Worm (Caenorhabditis elegans) whole organism, L4 larva: Measurements from ENCODE around the gene Y48G9A.11.

ENCODE experiments used
- ama-1 ChIP-seq: fragments of 150-350 bp; optimal IDR thresholded peaks from 2 replicates; lab custom pipeline; 2014; ENCODE audit warnings: inconsistent platforms, mixed read lengths
- daf-12 ChIP-seq: fragments of 150-350 bp; optimal IDR thresholded peaks from 2 replicates; lab custom pipeline; 2014; ENCODE audit warnings: missing biosample characterization, missing genetic modification reagents, missing genetic modification characterization
- lsy-2 ChIP-seq, 2 experiments: fragments of 150-350 bp in 1 of 2; sonication (generic microtip) in 1 of 2; optimal IDR thresholded peaks; 2 replicates each; lab custom pipeline; 2014 to 2017; ENCODE audit warnings: missing biosample characterization in 2 of 2, missing genetic modification characterization in 2 of 2
- nhr-11 ChIP-seq: fragments of 150-350 bp; optimal IDR thresholded peaks from 2 replicates; lab custom pipeline; 2014; ENCODE audit warnings: missing biosample characterization, missing genetic modification characterization
- nhr-42 ChIP-seq: fragments of 200-800 bp; sonication (Bioruptor generic); IDR thresholded peaks from 2 replicates; pipeline ENCODE4 v1.3.6; 2022; ENCODE audit warnings: missing genetic modification characterization, missing compliant biosample characterization
- php-3 ChIP-seq: fragments of 200-800 bp; sonication (Bioruptor generic); IDR thresholded peaks from 2 replicates; pipeline ENCODE4 v1.3.6; 2022; ENCODE audit warnings: missing genetic modification reagents, missing genetic modification characterization, missing compliant biosample characterization
- skn-1 ChIP-seq: fragments of 150-350 bp; optimal IDR thresholded peaks from 2 replicates; lab custom pipeline; 2014; ENCODE audit warnings: missing biosample characterization, missing genetic modification characterization
- unc-39 ChIP-seq: sonication (generic microtip); optimal IDR thresholded peaks from 2 replicates; lab custom pipeline; 2017; ENCODE audit warnings: missing biosample characterization, missing genetic modification characterization

DNA sequence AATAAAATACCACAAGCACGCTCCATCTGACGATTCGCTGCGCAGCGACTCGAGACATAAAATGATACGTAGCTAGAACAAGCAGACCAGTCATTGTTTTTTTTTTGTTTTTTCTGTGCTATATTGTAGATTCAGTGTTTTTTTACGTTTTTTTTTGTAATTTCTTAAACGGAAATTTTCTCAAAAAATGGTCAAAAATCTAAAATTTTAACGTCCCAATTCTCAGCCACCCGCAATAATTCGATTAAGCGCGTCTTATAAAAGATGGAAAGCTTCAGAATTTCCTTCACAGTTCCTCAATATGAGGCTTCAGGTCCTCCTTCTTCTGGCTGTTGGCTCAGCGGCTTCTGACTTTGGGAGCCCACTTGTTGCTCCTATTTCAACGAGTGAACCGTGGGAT lies 844 bp upstream of the Y48G9A.11 start, which contains the start of gene Y48G9A.6:
- TF ChIP-seq nhr-11 = no peak
- TF ChIP-seq nhr-42 = no peak
- TF ChIP-seq lsy-2 (tag; optimal IDR thresholded peaks at IDR 0.05; lab: Kevin White, UChicago) = no peak
- no peak for TF ChIP-seq ama-1
- TF ChIP-seq php-3 = no peak
- no peak for TF ChIP-seq daf-12 (tag; lab: Kevin White, UChicago)
- TF ChIP-seq unc-39 (tag; lab: Kevin White, UChicago) = no peak
- TF ChIP-seq skn-1 (tag; lab: Kevin White, UChicago) = no peak
